Worm (Caenorhabditis elegans) whole organism, L4 larva: ENCODE results near the gene dpy-17.

Experiments
- F26F4.8 ChIP-seq: fragments of 200-800 bp; sonication (Bioruptor generic); conservative IDR thresholded peaks from 2 replicates; pipeline ENCODE4 v1.3.6; 2022; ENCODE audit warnings: missing genetic modification characterization, missing compliant biosample characterization
- F44E2.7 ChIP-seq: fragments of 200-800 bp; sonication (Bioruptor generic); IDR thresholded peaks from 2 replicates; pipeline ENCODE4 v2.1.2; 2022; ENCODE audit warnings: missing genetic modification characterization, missing compliant biosample characterization
- T20F7.1 ChIP-seq: fragments of 200-800 bp; sonication (Bioruptor generic); optimal IDR thresholded peaks from 2 replicates; lab custom pipeline; 2018; ENCODE audit warnings: mild to moderate bottlenecking, missing genetic modification characterization, missing compliant biosample characterization
- T26A8.4 ChIP-seq: fragments of 200-800 bp; sonication (Bioruptor generic); IDR thresholded peaks from 2 replicates; pipeline ENCODE4 v1.3.6; 2022; ENCODE audit warnings: missing genetic modification characterization, missing compliant biosample characterization
- Y75B8A.6 ChIP-seq: fragments of 200-800 bp; sonication (Bioruptor generic); IDR thresholded peaks from 2 replicates; pipeline ENCODE4 v1.3.6; 2022; ENCODE audit warnings: missing genetic modification reagents, missing genetic modification characterization, missing compliant biosample characterization
- aha-1 ChIP-seq: fragments of 150-350 bp; peaks from one replicate; lab custom pipeline; 2014; ENCODE audit warnings: missing biosample characterization, missing genetic modification characterization
- aly-2 ChIP-seq: sonication (generic microtip); optimal IDR thresholded peaks from 2 replicates; lab custom pipeline; 2018; ENCODE audit warnings: missing biosample characterization, missing genetic modification characterization
- arid-1 ChIP-seq: fragments of 200-800 bp; sonication (Bioruptor generic); conservative IDR thresholded peaks from 2 replicates; pipeline ENCODE4 v1.3.6; 2022; ENCODE audit warnings: missing genetic modification reagents, missing genetic modification characterization, missing compliant biosample characterization
- attf-4 ChIP-seq: sonication (generic microtip); optimal IDR thresholded peaks from 3 replicates; lab custom pipeline; 2017; ENCODE audit warnings: missing biosample characterization, missing genetic modification characterization
- ceh-44 ChIP-seq: fragments of 200-800 bp; sonication (Bioruptor generic); IDR thresholded peaks from 2 replicates; pipeline ENCODE4 v1.3.6; 2022; ENCODE audit warnings: missing genetic modification reagents, missing genetic modification characterization, missing compliant biosample characterization
- ceh-62 ChIP-seq: sonication (generic microtip); optimal IDR thresholded peaks from 2 replicates; lab custom pipeline; 2017; ENCODE audit warnings: missing biosample characterization, missing genetic modification characterization
- ctbp-1 ChIP-seq: fragments of 200-800 bp; sonication (Bioruptor generic); IDR thresholded peaks from 2 replicates; pipeline ENCODE4 v1.3.6; 2022; ENCODE audit warnings: missing genetic modification reagents, missing genetic modification characterization, missing compliant biosample characterization
- daf-16 ChIP-seq, 3 experiments: sonication (generic microtip); optimal IDR thresholded peaks; 2 replicates each; lab custom pipeline; 2016 to 2017; ENCODE audit warnings: missing genetic modification characterization in 3 of 3, missing genetic modification reagents in 3 of 3, mild to moderate bottlenecking in 2 of 3, missing compliant biosample characterization in 2 of 3, missing biosample characterization in 1 of 3, moderate library complexity in 1 of 3
- dmd-8 ChIP-seq: fragments of 200-800 bp; sonication (Bioruptor generic); IDR thresholded peaks from 2 replicates; pipeline ENCODE4 v1.3.6; 2022; ENCODE audit warnings: missing genetic modification characterization, missing compliant biosample characterization
- dpl-1 ChIP-seq: fragments of 150-350 bp; optimal IDR thresholded peaks from 2 replicates; lab custom pipeline; 2014; ENCODE audit warnings: missing biosample characterization, missing genetic modification reagents, missing genetic modification characterization
- egl-43 ChIP-seq: fragments of 200-800 bp; sonication (Bioruptor generic); IDR thresholded peaks from 2 replicates; pipeline ENCODE4 v1.3.6; 2022; ENCODE audit warnings: missing genetic modification reagents, missing genetic modification characterization, missing compliant biosample characterization
- fkh-10 ChIP-seq: fragments of 150-350 bp; optimal IDR thresholded peaks from 2 replicates; lab custom pipeline; 2014; ENCODE audit warnings: missing biosample characterization, missing genetic modification reagents, missing genetic modification characterization
- gei-8 ChIP-seq: fragments of 200-800 bp; sonication (Bioruptor generic); optimal IDR thresholded peaks from 2 replicates; lab custom pipeline; 2018; ENCODE audit warnings: mild to moderate bottlenecking, missing genetic modification characterization, missing compliant biosample characterization
- hif-1 ChIP-seq, 2 experiments: sonication (generic microtip); optimal IDR thresholded peaks; 2 replicates each; lab custom pipeline; 2016 to 2017; ENCODE audit warnings: missing compliant biosample characterization in 2 of 2, missing genetic modification characterization in 2 of 2, missing genetic modification reagents in 2 of 2, missing genotype in 2 of 2, mild to moderate bottlenecking in 1 of 2
- hlh-11 ChIP-seq: fragments of 200-800 bp; sonication (Bioruptor generic); optimal IDR thresholded peaks from 2 replicates; lab custom pipeline; 2018; ENCODE audit warnings: mild to moderate bottlenecking, missing genetic modification characterization, missing compliant biosample characterization
- hlh-30 ChIP-seq: sonication (generic microtip); optimal IDR thresholded peaks from 2 replicates; lab custom pipeline; 2017; ENCODE audit warnings: antibody characterized with exemption, mild to moderate bottlenecking, missing genetic modification characterization, missing compliant biosample characterization; ENCODE audit not compliant: insufficient read depth
- hmg-1.1 ChIP-seq: fragments of 200-800 bp; sonication (Bioruptor generic); IDR thresholded peaks from 2 replicates; pipeline ENCODE4 v1.3.6; 2022; ENCODE audit warnings: missing genetic modification reagents, missing genetic modification characterization, missing compliant biosample characterization
- lin-15B ChIP-seq: fragments of 150-350 bp; sonication (generic microtip); optimal IDR thresholded peaks from 3 replicates; lab custom pipeline; 2014; ENCODE audit warnings: missing biosample characterization, missing genetic modification characterization
- lin-29 ChIP-seq: fragments of 200-800 bp; sonication (Bioruptor generic); IDR thresholded peaks from 2 replicates; pipeline ENCODE4 v1.3.6; 2022; ENCODE audit warnings: missing genetic modification reagents, missing genetic modification characterization, missing compliant biosample characterization
- lin-38 ChIP-seq: fragments of 200-800 bp; sonication (Bioruptor generic); IDR thresholded peaks from 2 replicates; pipeline ENCODE4 v1.3.6; 2022; ENCODE audit warnings: missing genetic modification reagents, missing genetic modification characterization, missing compliant biosample characterization
- lin-39 ChIP-seq: fragments of 150-350 bp; optimal IDR thresholded peaks from 2 replicates; lab custom pipeline; 2014; ENCODE audit warnings: missing biosample characterization, missing genetic modification reagents, missing genetic modification characterization
- lsy-2 ChIP-seq, 2 experiments: fragments of 150-350 bp in 1 of 2; sonication (generic microtip) in 1 of 2; optimal IDR thresholded peaks; 2 replicates each; lab custom pipeline; 2014 to 2017; ENCODE audit warnings: missing biosample characterization in 2 of 2, missing genetic modification characterization in 2 of 2
- madf-9 ChIP-seq: fragments of 200-800 bp; sonication (Bioruptor generic); conservative IDR thresholded peaks from 2 replicates; pipeline ENCODE4 v1.3.6; 2022; ENCODE audit warnings: missing genetic modification reagents, missing genetic modification characterization, missing compliant biosample characterization
- mdt-29 ChIP-seq: fragments of 200-800 bp; sonication (Bioruptor generic); IDR thresholded peaks from 2 replicates; pipeline ENCODE4 v1.3.6; 2022; ENCODE audit warnings: missing genetic modification reagents, missing genetic modification characterization, missing compliant biosample characterization
- mep-1 ChIP-seq: fragments of 150-350 bp; sonication (generic microtip); optimal IDR thresholded peaks from 3 replicates; lab custom pipeline; 2014; ENCODE audit warnings: missing biosample characterization, missing genetic modification characterization
- mes-2 ChIP-seq: sonication (generic microtip); optimal IDR thresholded peaks from 2 replicates; lab custom pipeline; 2016; ENCODE audit warnings: missing genotype, mild to moderate bottlenecking, missing genetic modification characterization, missing compliant biosample characterization; ENCODE audit not compliant: poor library complexity, severe bottlenecking
- mxl-3 ChIP-seq: fragments of 200-800 bp; sonication (Bioruptor generic); optimal IDR thresholded peaks from 2 replicates; lab custom pipeline; 2018; ENCODE audit warnings: mild to moderate bottlenecking, missing genetic modification characterization, missing compliant biosample characterization
- nhr-10 ChIP-seq: fragments of 150-350 bp; optimal IDR thresholded peaks from 2 replicates; lab custom pipeline; 2014; ENCODE audit warnings: missing biosample characterization, missing genetic modification characterization
- nhr-11 ChIP-seq: fragments of 150-350 bp; optimal IDR thresholded peaks from 2 replicates; lab custom pipeline; 2014; ENCODE audit warnings: missing biosample characterization, missing genetic modification characterization
- nhr-111 ChIP-seq: fragments of 200-800 bp; sonication (Bioruptor generic); optimal IDR thresholded peaks from 2 replicates; lab custom pipeline; 2018; ENCODE audit warnings: mild to moderate bottlenecking, missing genetic modification characterization, missing compliant biosample characterization
- nhr-237 ChIP-seq: sonication (generic microtip); optimal IDR thresholded peaks from 2 replicates; lab custom pipeline; 2017; ENCODE audit warnings: missing biosample characterization, missing genetic modification characterization
- nhr-28 ChIP-seq: fragments of 150-350 bp; optimal IDR thresholded peaks from 2 replicates; lab custom pipeline; 2014; ENCODE audit warnings: missing biosample characterization, missing genetic modification characterization
- nhr-77 ChIP-seq: fragments of 150-350 bp; optimal IDR thresholded peaks from 2 replicates; lab custom pipeline; 2014; ENCODE audit warnings: missing biosample characterization, missing genetic modification characterization
- pha-4 ChIP-seq, 2 experiments: fragments of 150-350 bp in 1 of 2; fragments of 200-800 bp in 1 of 2; sonication (Bioruptor generic) in 1 of 2; IDR thresholded peaks in 1 of 2; optimal IDR thresholded peaks in 1 of 2; 2 replicates each; pipeline versions ENCODE4 v1.3.6 to Lab custom; 2014 to 2022; ENCODE audit warnings: missing genetic modification characterization in 2 of 2, missing genetic modification reagents in 2 of 2, missing biosample characterization in 1 of 2, missing compliant biosample characterization in 1 of 2
- php-3 ChIP-seq: fragments of 200-800 bp; sonication (Bioruptor generic); IDR thresholded peaks from 2 replicates; pipeline ENCODE4 v1.3.6; 2022; ENCODE audit warnings: missing genetic modification reagents, missing genetic modification characterization, missing compliant biosample characterization
- pqm-1 ChIP-seq: sonication (generic microtip); optimal IDR thresholded peaks from 2 replicates; lab custom pipeline; 2017; ENCODE audit warnings: missing biosample characterization, missing genetic modification characterization
- rbr-2 ChIP-seq: sonication (generic microtip); optimal IDR thresholded peaks from 2 replicates; lab custom pipeline; 2016; ENCODE audit warnings: missing genotype, missing genetic modification characterization, missing compliant biosample characterization
- saeg-2 ChIP-seq: fragments of 200-800 bp; sonication (Bioruptor generic); IDR thresholded peaks from 2 replicates; pipeline ENCODE4 v1.3.6; 2022; ENCODE audit warnings: missing genetic modification reagents, missing genetic modification characterization, missing compliant biosample characterization
- sdz-12 ChIP-seq: fragments of 200-800 bp; sonication (Bioruptor generic); optimal IDR thresholded peaks from 2 replicates; lab custom pipeline; 2018; ENCODE audit warnings: mild to moderate bottlenecking, missing genetic modification characterization, missing compliant biosample characterization
- set-16 ChIP-seq: fragments of 200-800 bp; sonication (Bioruptor generic); IDR thresholded peaks from 2 replicates; pipeline ENCODE4 v1.3.6; 2022; ENCODE audit warnings: missing genetic modification reagents, missing genetic modification characterization, missing compliant biosample characterization
- skn-1 ChIP-seq: fragments of 150-350 bp; optimal IDR thresholded peaks from 2 replicates; lab custom pipeline; 2014; ENCODE audit warnings: missing biosample characterization, missing genetic modification characterization
- snpc-1.2 ChIP-seq: fragments of 200-800 bp; sonication (Bioruptor generic); IDR thresholded peaks from 2 replicates; pipeline ENCODE4 v1.3.6; 2022; ENCODE audit warnings: missing genetic modification reagents, missing genetic modification characterization, missing compliant biosample characterization
- snpc-4 ChIP-seq: fragments of 150-350 bp; optimal IDR thresholded peaks from 2 replicates; lab custom pipeline; 2014; ENCODE audit warnings: missing biosample characterization, missing genetic modification characterization
- spr-1 ChIP-seq: sonication (generic microtip); optimal IDR thresholded peaks from 2 replicates; lab custom pipeline; 2016; ENCODE audit warnings: mild to moderate bottlenecking, missing genetic modification characterization, missing compliant biosample characterization
- spr-3 ChIP-seq: fragments of 200-800 bp; sonication (Bioruptor generic); optimal IDR thresholded peaks from 2 replicates; lab custom pipeline; 2018; ENCODE audit warnings: mild to moderate bottlenecking, missing genetic modification characterization, missing compliant biosample characterization
- unc-130 ChIP-seq: sonication (generic microtip); optimal IDR thresholded peaks from 2 replicates; lab custom pipeline; 2016; ENCODE audit warnings: missing genetic modification reagents, missing genetic modification characterization, missing compliant biosample characterization
- zip-2 ChIP-seq: fragments of 150-350 bp; optimal IDR thresholded peaks from 2 replicates; lab custom pipeline; 2014; ENCODE audit warnings: missing biosample characterization, missing genetic modification characterization

Gene dpy-17

DNA sequence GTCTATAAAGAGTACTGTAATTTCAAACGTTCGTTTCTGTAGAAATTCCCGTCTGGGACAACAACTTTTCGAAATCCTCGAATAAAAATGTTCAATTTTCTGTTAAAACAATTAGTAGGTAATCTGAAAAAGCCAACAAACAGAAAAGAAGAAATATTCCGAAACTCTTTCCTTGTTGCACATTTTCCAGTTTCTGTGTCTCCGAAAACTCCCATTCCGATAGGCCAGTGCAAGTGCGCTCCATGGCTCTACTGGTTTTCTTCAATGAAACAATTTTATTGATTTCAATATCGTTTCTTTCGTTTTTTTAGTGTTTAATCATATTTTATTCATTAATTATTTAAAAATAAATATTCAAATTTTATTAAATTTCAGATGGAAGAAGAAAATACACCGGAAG lies 4.5 kb upstream of the dpy-17 start, which contains the start of gene F54D8.6:
TSS of gene F54D8.6 (plus strand) at position 370 of the 400 bp plus-strand sequence.
- TF ChIP-seq saeg-2 (GFP tag; lab: Robert Waterston, UW) (no peak), ceh-62 (tag; lab: Kevin White, UChicago) (no peak), rbr-2 (tag; lab: Kevin White, UChicago) (no peak), ceh-44 (GFP tag; lab: Robert Waterston, UW) (no peak), egl-43 (GFP tag; lab: Robert Waterston, UW) (no peak), gei-8 (GFP tag; lab: Kevin White, UChicago) (no peak), lin-38 (peak; percentile 91), ctbp-1 (GFP tag; lab: Robert Waterston, UW) (no peak), lsy-2 (tag; optimal IDR thresholded peaks at IDR 0.05; lab: Kevin White, UChicago) (peak in 1 of 2 experiments; percentile 63), nhr-237 (tag; lab: Kevin White, UChicago) (no peak), T20F7.1 (GFP tag; lab: Kevin White, UChicago) (no peak), nhr-11 (no peak), T26A8.4 (GFP tag; lab: Robert Waterston, UW) (no peak), set-16 (GFP tag; lab: Robert Waterston, UW) (no peak), Y75B8A.6 (no peak), hmg-1.1 (GFP tag; lab: Robert Waterston, UW) (no peak), dmd-8 (GFP tag; lab: Robert Waterston, UW) (no peak), aly-2 (tag; lab: Kevin White, UChicago) (no peak), php-3 (GFP tag; lab: Robert Waterston, UW) (no peak), arid-1 (no peak), F26F4.8 (GFP tag; lab: Robert Waterston, UW) (no peak), pha-4 (GFP tag; IDR thresholded peaks at IDR 0.05; lab: Robert Waterston, UW) (no peak), pha-4 (tag; optimal IDR thresholded peaks at IDR 0.05; lab: Kevin White, UChicago) (no peak), nhr-10 (tag; lab: Kevin White, UChicago) (no peak), spr-1 (no peak), hif-1 (tag; optimal IDR thresholded peaks at IDR 0.05; lab: Kevin White, UChicago) (peak in 1 of 2 experiments; percentile 4), mes-2 (tag; lab: Kevin White, UChicago) (peak; percentile 93), spr-3 (GFP tag; lab: Kevin White, UChicago) (no peak), lin-15B (tag; lab: Kevin White, UChicago) (no peak), pqm-1 (no peak), lin-39 (tag; lab: Kevin White, UChicago) (no peak), nhr-77 (tag; lab: Kevin White, UChicago) (peak; percentile 21), mep-1 (tag; lab: Kevin White, UChicago) (peak; percentile 35), snpc-4 (no peak), lin-29 (GFP tag; lab: Robert Waterston, UW) (no peak), zip-2 (tag; lab: Kevin White, UChicago) (no peak), snpc-1.2 (GFP tag; lab: Robert Waterston, UW) (no peak), attf-4 (tag; lab: Kevin White, UChicago) (no peak), dpl-1 (GFP tag; lab: Kevin White, UChicago) (peak; percentile 40), aha-1 (peak; percentile 40), daf-16 (GFP tag; optimal IDR thresholded peaks at IDR 0.05; lab: Kevin White, UChicago) (no peak), daf-16 (tag; optimal IDR thresholded peaks at IDR 0.05; lab: Kevin White, UChicago) (peak; percentile 4), unc-130 (GFP tag; lab: Kevin White, UChicago) (peak; percentile 10), nhr-28 (tag; lab: Kevin White, UChicago) (peak; percentile 18), madf-9 (GFP tag; lab: Robert Waterston, UW) (no peak), hlh-30 (tag; lab: Kevin White, UChicago) (no peak), hlh-11 (tag; lab: Kevin White, UChicago) (peak; percentile 5), mdt-29 (GFP tag; lab: Robert Waterston, UW) (no peak), F44E2.7 (GFP tag; lab: Robert Waterston, UW) (no peak), skn-1 (tag; lab: Kevin White, UChicago) (no peak), nhr-111 (GFP tag; lab: Kevin White, UChicago) (no peak), sdz-12 (GFP tag; lab: Kevin White, UChicago) (no peak), fkh-10 (GFP tag; lab: Kevin White, UChicago) (no peak), mxl-3 (GFP tag; lab: Kevin White, UChicago) (no peak)
